Worm (Caenorhabditis elegans) whole organism, L1 larva: ENCODE data around the gene K07C11.10.

Experiments
- C16A3.4 ChIP-seq: fragments of 150-350 bp; optimal IDR thresholded peaks from 2 replicates; lab custom pipeline; 2014; ENCODE audit warnings: missing biosample characterization, missing genetic modification characterization
- Y116A8C.19 ChIP-seq: sonication (generic microtip); optimal IDR thresholded peaks from 2 replicates; lab custom pipeline; 2016; ENCODE audit warnings: missing compliant biosample characterization, missing genetic modification characterization, borderline replicate concordance
- alr-1 ChIP-seq: fragments of 200-800 bp; sonication (Bioruptor generic); optimal IDR thresholded peaks from 2 replicates; lab custom pipeline; 2018; ENCODE audit warnings: borderline replicate concordance, mild to moderate bottlenecking, missing genetic modification characterization, missing compliant biosample characterization
- aly-2 ChIP-seq: fragments of 150-350 bp; optimal IDR thresholded peaks from 2 replicates; lab custom pipeline; 2014; ENCODE audit warnings: missing biosample characterization, missing genetic modification characterization
- ceh-90 ChIP-seq: sonication (generic microtip); optimal IDR thresholded peaks from 2 replicates; lab custom pipeline; 2016; ENCODE audit warnings: missing genetic modification characterization, missing compliant biosample characterization
- dpl-1 ChIP-seq, 3 experiments: fragments of 150-350 bp in 2 of 3; sonication (generic microtip) in 1 of 3; optimal IDR thresholded peaks; 2 replicates each; lab custom pipeline; 2014 to 2017; ENCODE audit warnings: missing biosample characterization in 3 of 3, missing genetic modification characterization in 3 of 3, missing genetic modification reagents in 3 of 3
- dsc-1 ChIP-seq: sonication (generic microtip); optimal IDR thresholded peaks from 2 replicates; lab custom pipeline; 2016; ENCODE audit warnings: mild to moderate bottlenecking, missing genetic modification characterization, missing compliant biosample characterization
- efl-1 ChIP-seq, 4 experiments: fragments of 150-350 bp; optimal IDR thresholded peaks in 3 of 4; peaks in 1 of 4; 1 replicate in 1 of 4; 2 replicates in 3 of 4; lab custom pipeline; 2014; ENCODE audit warnings: missing biosample characterization in 2 of 4, missing genetic modification characterization in 2 of 4, missing genetic modification reagents in 2 of 4
- egl-27 ChIP-seq, 2 experiments: fragments of 150-350 bp in 1 of 2; sonication (generic microtip); optimal IDR thresholded peaks; 3 replicates each; lab custom pipeline; 2017 to 2018; ENCODE audit warnings: missing biosample characterization in 2 of 2, missing genetic modification characterization in 2 of 2, missing genetic modification reagents in 2 of 2
- elt-2 ChIP-seq: sonication (generic microtip); optimal IDR thresholded peaks from 2 replicates; lab custom pipeline; 2016; ENCODE audit warnings: missing genetic modification characterization, mild to moderate bottlenecking, inconsistent platforms, missing compliant biosample characterization, missing genetic modification reagents
- fkh-10 ChIP-seq: sonication (generic microtip); optimal IDR thresholded peaks from 2 replicates; lab custom pipeline; 2017; ENCODE audit warnings: missing biosample characterization, missing genetic modification reagents, missing genetic modification characterization
- fkh-4 ChIP-seq: sonication (generic microtip); optimal IDR thresholded peaks from 2 replicates; lab custom pipeline; 2016; ENCODE audit warnings: missing compliant biosample characterization, missing genetic modification characterization, borderline replicate concordance
- fkh-8 ChIP-seq: sonication (generic microtip); optimal IDR thresholded peaks from 2 replicates; lab custom pipeline; 2016; ENCODE audit warnings: mild to moderate bottlenecking, missing genetic modification characterization, missing compliant biosample characterization
- hlh-17 ChIP-seq: fragments of 200-800 bp; sonication (Bioruptor generic); optimal IDR thresholded peaks from 2 replicates; lab custom pipeline; 2018; ENCODE audit warnings: missing genetic modification characterization, mild to moderate bottlenecking, missing compliant biosample characterization, moderate library complexity, borderline replicate concordance
- hlh-4 ChIP-seq: sonication (generic microtip); optimal IDR thresholded peaks from 2 replicates; lab custom pipeline; 2016; ENCODE audit warnings: mild to moderate bottlenecking, missing genetic modification characterization, missing compliant biosample characterization
- lin-35 ChIP-seq, 2 experiments: fragments of 150-350 bp; optimal IDR thresholded peaks; 2 replicates each; lab custom pipeline; 2014; ENCODE audit warnings: missing biosample characterization in 2 of 2, missing genetic modification characterization in 2 of 2, missing genetic modification reagents in 2 of 2
- lin-39 ChIP-seq: fragments of 150-350 bp; optimal IDR thresholded peaks from 2 replicates; lab custom pipeline; 2014; ENCODE audit warnings: missing biosample characterization, missing genetic modification reagents, missing genetic modification characterization
- lsy-2 ChIP-seq, 2 experiments: fragments of 150-350 bp; optimal IDR thresholded peaks; 2 replicates each; lab custom pipeline; 2014; ENCODE audit warnings: missing biosample characterization in 2 of 2, missing genetic modification characterization in 2 of 2
- mep-1 ChIP-seq: fragments of 150-350 bp; optimal IDR thresholded peaks from 2 replicates; lab custom pipeline; 2014; ENCODE audit warnings: missing biosample characterization, missing genetic modification characterization
- nhr-20 ChIP-seq: sonication (generic microtip); optimal IDR thresholded peaks from 2 replicates; lab custom pipeline; 2016; ENCODE audit warnings: mild to moderate bottlenecking, missing genetic modification characterization, missing compliant biosample characterization
- nhr-47 ChIP-seq: sonication (generic microtip); optimal IDR thresholded peaks from 2 replicates; lab custom pipeline; 2016; ENCODE audit warnings: mild to moderate bottlenecking, missing genetic modification characterization, moderate library complexity, missing compliant biosample characterization
- nhr-71 ChIP-seq: sonication (generic microtip); optimal IDR thresholded peaks from 2 replicates; lab custom pipeline; 2016; ENCODE audit warnings: mild to moderate bottlenecking, missing genetic modification characterization, moderate library complexity, missing compliant biosample characterization
- nhr-76 ChIP-seq: sonication (generic microtip); optimal IDR thresholded peaks from 2 replicates; lab custom pipeline; 2017; ENCODE audit warnings: missing biosample characterization, missing genetic modification characterization
- nhr-77 ChIP-seq: fragments of 150-350 bp; optimal IDR thresholded peaks from 2 replicates; lab custom pipeline; 2014; ENCODE audit warnings: missing biosample characterization, missing genetic modification characterization
- nhr-84 ChIP-seq: sonication (generic microtip); optimal IDR thresholded peaks from 2 replicates; lab custom pipeline; 2017; ENCODE audit warnings: missing biosample characterization, missing genetic modification characterization
- nhr-85 ChIP-seq: sonication (generic microtip); peaks from one replicate; lab custom pipeline; 2016; ENCODE audit warnings: missing genetic modification characterization, inconsistent platforms, missing compliant biosample characterization
- nhr-90 ChIP-seq: sonication (generic microtip); optimal IDR thresholded peaks from 2 replicates; lab custom pipeline; 2016; ENCODE audit warnings: mild to moderate bottlenecking, missing genetic modification characterization, missing compliant biosample characterization; ENCODE audit not compliant: poor library complexity
- pqm-1 ChIP-seq: sonication (generic microtip); optimal IDR thresholded peaks from 3 replicates; lab custom pipeline; 2017; ENCODE audit warnings: missing biosample characterization, missing genetic modification characterization
- rnt-1 ChIP-seq: sonication (generic microtip); optimal IDR thresholded peaks from 2 replicates; lab custom pipeline; 2016; ENCODE audit warnings: mild to moderate bottlenecking, missing genetic modification characterization, moderate library complexity, missing compliant biosample characterization
- snu-23 ChIP-seq: sonication (generic microtip); optimal IDR thresholded peaks from 2 replicates; lab custom pipeline; 2016; ENCODE audit warnings: missing genetic modification characterization, missing compliant biosample characterization
- sptf-1 ChIP-seq: fragments of 150-350 bp; optimal IDR thresholded peaks from 2 replicates; lab custom pipeline; 2014; ENCODE audit warnings: missing biosample characterization, missing genetic modification characterization
- sup-37 ChIP-seq: fragments of 200-800 bp; sonication (Bioruptor generic); optimal IDR thresholded peaks from 2 replicates; lab custom pipeline; 2018; ENCODE audit warnings: mild to moderate bottlenecking, missing genetic modification characterization, missing compliant biosample characterization
- swsn-7 ChIP-seq: sonication (generic microtip); optimal IDR thresholded peaks from 2 replicates; lab custom pipeline; 2016; ENCODE audit warnings: missing genetic modification characterization, missing compliant biosample characterization
- tlp-1 ChIP-seq: fragments of 150-350 bp; optimal IDR thresholded peaks from 2 replicates; lab custom pipeline; 2014; ENCODE audit warnings: missing biosample characterization, missing genetic modification characterization
- unc-130 ChIP-seq: fragments of 150-350 bp; optimal IDR thresholded peaks from 2 replicates; lab custom pipeline; 2017; ENCODE audit warnings: missing biosample characterization, missing genetic modification characterization, inconsistent platforms
- unc-30 ChIP-seq: sonication (generic microtip); optimal IDR thresholded peaks from 2 replicates; lab custom pipeline; 2017; ENCODE audit warnings: missing biosample characterization, missing genetic modification characterization
- vab-15 ChIP-seq: sonication (generic microtip); optimal IDR thresholded peaks from 2 replicates; lab custom pipeline; 2017; ENCODE audit warnings: missing genotype, mild to moderate bottlenecking, missing genetic modification characterization, missing compliant biosample characterization
- ztf-11 ChIP-seq, 2 experiments: sonication (generic microtip); optimal IDR thresholded peaks; 2 replicates each; lab custom pipeline; 2016 to 2017; ENCODE audit warnings: missing genetic modification characterization in 2 of 2, missing biosample characterization in 1 of 2, missing compliant biosample characterization in 1 of 2

K07C11.10 gene

DNA sequence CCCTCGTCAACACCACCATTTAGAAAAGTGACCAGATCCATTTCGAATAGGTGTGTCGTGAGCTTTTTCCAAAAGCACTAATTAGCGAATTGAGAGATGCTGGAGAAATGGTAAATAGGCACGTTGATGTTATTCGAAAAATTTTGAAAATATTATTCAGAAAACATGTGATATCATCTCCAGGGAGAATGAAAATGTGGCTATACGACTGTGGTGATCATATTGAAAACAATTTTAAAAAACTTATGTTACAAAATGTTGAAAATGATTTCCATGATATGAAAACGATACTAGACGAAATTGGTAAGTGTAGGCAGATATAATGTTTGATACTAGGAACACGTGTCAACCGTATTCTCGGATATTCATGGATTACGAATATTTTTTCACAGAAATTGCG, at the start of gene K07C11.10:
TSS of gene K07C11.10 (minus strand) at position 101 of the 400 bp plus-strand sequence.
- TF ChIP-seq fkh-8 (peak; percentile 43), fkh-4 (tag; lab: Kevin White, UChicago) (no peak)

DNA sequence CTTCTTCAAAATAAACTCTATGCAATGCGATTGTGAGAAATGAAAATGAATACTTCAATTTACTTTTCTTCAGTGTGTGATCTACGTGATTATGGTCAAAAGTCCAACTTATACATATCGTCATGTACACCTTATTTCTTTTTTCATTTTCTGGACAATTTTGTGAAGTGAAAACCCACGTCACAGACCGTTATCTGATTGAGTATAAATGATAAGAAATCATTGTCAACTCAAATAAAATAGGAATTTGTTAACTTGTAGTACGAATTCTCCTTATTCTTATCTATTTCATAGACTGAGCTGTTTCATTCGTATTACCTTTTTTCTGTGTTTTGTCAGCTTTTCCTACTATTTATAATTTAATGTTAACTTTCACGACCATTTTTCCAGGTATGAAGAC, 45.3 kb upstream of the K07C11.10 start, which contains the start of gene asp-5:
TSS of gene asp-5 (plus strand) at position 391 of the 400 bp plus-strand sequence.
- TF ChIP-seq elt-2 (tag; lab: Kevin White, UChicago): peak; percentile 76
- no peak for TF ChIP-seq swsn-7 (tag; lab: Kevin White, UChicago)
- no peak for TF ChIP-seq nhr-85 (tag; lab: Kevin White, UChicago)
- no peak for TF ChIP-seq alr-1 (tag; lab: Kevin White, UChicago)
- TF ChIP-seq lin-35 (GFP tag; optimal IDR thresholded peaks at IDR 0.05; lab: Kevin White, UChicago): peak in 1 of 2 experiments; percentile 11
- TF ChIP-seq ztf-11 (tag; optimal IDR thresholded peaks at IDR 0.05; lab: Kevin White, UChicago): no peak
- TF ChIP-seq mep-1 (tag; lab: Kevin White, UChicago): no peak
- TF ChIP-seq, all 84 proteins: peak for 2

DNA sequence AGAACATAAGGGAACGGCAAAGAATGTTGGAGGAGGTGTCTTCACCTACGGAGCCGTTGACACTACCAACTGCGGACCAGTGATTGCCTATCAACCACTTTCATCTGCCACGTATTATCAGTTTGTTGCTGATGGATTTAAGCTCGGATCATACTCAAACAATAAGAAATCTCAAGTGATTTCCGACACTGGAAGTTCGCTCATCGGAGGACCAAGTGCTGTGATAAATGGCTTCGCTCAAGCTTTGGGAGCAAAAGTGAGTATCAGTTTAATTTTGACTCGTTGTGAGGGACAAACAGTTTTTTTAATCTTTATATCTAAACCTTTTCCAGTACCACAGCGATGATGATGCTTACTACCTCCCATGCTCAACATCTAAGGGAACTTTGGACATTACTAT, 44.7 kb upstream of the K07C11.10 start:
- no peak for TF ChIP-seq hlh-4 (tag; lab: Kevin White, UChicago)
- TF ChIP-seq egl-27 (tag; optimal IDR thresholded peaks at IDR 0.05; lab: Kevin White, UChicago): no peak
- no peak for TF ChIP-seq nhr-76 (tag; lab: Kevin White, UChicago)
- TF ChIP-seq nhr-47 (tag; lab: Kevin White, UChicago): no peak
- no peak for TF ChIP-seq nhr-77 (tag; lab: Kevin White, UChicago)
- TF ChIP-seq fkh-10 (GFP tag; lab: Kevin White, UChicago): no peak
- TF ChIP-seq C16A3.4 (tag; lab: Kevin White, UChicago): no peak
- no peak for TF ChIP-seq alr-1 (tag; lab: Kevin White, UChicago)
- TF ChIP-seq ceh-90: no peak
- no peak for TF ChIP-seq vab-15 (tag; lab: Kevin White, UChicago)
- no peak for TF ChIP-seq sptf-1 (tag; lab: Kevin White, UChicago)

DNA sequence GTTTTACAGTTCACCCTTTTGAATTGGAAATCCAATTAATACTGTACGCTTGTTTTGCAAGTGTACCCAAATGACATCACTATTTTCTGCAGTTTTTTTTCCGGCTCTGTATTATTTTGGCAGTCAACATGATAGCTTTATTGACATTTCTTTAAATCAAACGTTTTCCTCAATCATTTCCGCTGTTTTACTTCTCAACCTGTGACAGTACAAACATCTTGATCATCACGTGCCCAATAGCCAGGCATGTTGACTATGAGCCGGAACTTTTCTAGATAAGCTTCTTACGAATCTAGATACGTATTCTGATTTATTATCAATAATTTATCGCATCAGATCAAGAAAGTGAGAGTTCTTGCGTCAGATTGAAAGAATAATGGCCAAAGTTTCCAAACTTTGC, 43.2 kb upstream of the K07C11.10 start:
- TF ChIP-seq nhr-85 (tag; lab: Kevin White, UChicago) (no peak), fkh-4 (tag; lab: Kevin White, UChicago) (no peak), Y116A8C.19 (no peak), lin-39 (tag; lab: Kevin White, UChicago) (no peak), elt-2 (tag; lab: Kevin White, UChicago) (peak; percentile 97), unc-30 (tag; lab: Kevin White, UChicago) (no peak), nhr-20 (peak; percentile 23), nhr-71 (tag; lab: Kevin White, UChicago) (peak; percentile 13), pqm-1 (tag; lab: Kevin White, UChicago) (no peak), nhr-90 (peak; percentile 12), lin-35 (GFP tag; optimal IDR thresholded peaks at IDR 0.05; lab: Kevin White, UChicago) (peak in 1 of 2 experiments; percentile 6)

DNA sequence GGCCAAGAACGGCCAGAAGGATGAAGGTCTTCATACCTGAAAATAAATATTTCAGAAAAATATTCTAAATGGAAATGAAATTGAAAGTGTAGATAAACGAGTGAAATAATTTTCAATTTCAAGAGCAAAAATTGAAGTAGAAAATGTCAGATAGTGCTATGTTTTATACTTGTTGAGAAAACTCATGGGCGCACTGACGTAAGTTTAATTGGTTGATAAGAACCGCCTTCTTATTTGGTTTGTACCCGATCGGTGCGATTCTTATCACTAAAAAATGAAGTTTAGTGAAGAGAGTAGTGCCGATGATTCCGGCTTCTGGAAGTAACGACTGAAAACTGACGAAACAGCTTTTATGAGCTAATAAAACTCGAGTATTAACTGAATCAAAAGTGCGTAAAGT, 42.2 kb upstream of the K07C11.10 start, which contains the start of the genes asp-6 and asp-12:
TSS of gene asp-6 (minus strand) at position 36 of the 400 bp plus-strand sequence.
TSS of gene asp-12 (plus strand) at position 309 of the 400 bp plus-strand sequence.
- TF ChIP-seq hlh-4 (tag; lab: Kevin White, UChicago) (no peak), elt-2 (tag; lab: Kevin White, UChicago) (peak; percentile 86), dsc-1 (tag; lab: Kevin White, UChicago) (no peak), efl-1 (optimal IDR thresholded peaks at IDR 0.05; lab: Kevin White, UChicago) (no peak), efl-1 (GFP tag; optimal IDR thresholded peaks at IDR 0.05 in 1 of 2; lab: Kevin White, UChicago) (peak in 1 of 2 experiments; percentile 74), lin-35 (GFP tag; optimal IDR thresholded peaks at IDR 0.05; lab: Kevin White, UChicago) (peak in 1 of 2 experiments; percentile 8), unc-130 (tag; lab: Kevin White, UChicago) (no peak)
- TF ChIP-seq, all 84 proteins: peak for 3

DNA sequence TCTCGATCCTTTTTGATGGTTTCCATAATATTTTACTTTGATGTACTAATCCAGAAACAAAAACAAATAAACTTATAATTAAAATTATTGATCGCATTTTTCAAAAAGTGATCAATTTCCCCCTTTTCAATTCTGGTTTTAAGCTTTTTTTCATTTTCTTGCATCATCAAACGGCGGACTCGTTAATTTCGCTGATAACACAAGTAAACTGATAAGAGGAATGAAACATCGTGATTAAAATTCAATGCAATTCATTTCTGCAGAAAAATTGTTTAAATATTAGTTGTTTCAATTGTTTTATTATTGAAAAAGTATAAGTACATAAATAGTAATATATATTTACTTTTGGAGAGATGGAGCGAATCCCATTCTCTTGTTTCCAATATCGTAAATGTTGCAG, 40.6 kb upstream of the K07C11.10 start:
- no peak for TF ChIP-seq nhr-77 (tag; lab: Kevin White, UChicago)
- TF ChIP-seq nhr-90: no peak
- no peak for TF ChIP-seq nhr-84 (tag; lab: Kevin White, UChicago)
- peak; percentile 95 for TF ChIP-seq elt-2 (tag; lab: Kevin White, UChicago)
- TF ChIP-seq alr-1 (tag; lab: Kevin White, UChicago): no peak
- no peak for TF ChIP-seq lsy-2 (tag; optimal IDR thresholded peaks at IDR 0.05; lab: Kevin White, UChicago)
- TF ChIP-seq aly-2 (tag; lab: Kevin White, UChicago): peak; percentile 64
- no peak for TF ChIP-seq hlh-17 (GFP tag; lab: Kevin White, UChicago)
- peak; percentile 87 for TF ChIP-seq tlp-1 (tag; lab: Kevin White, UChicago)
- TF ChIP-seq dsc-1 (tag; lab: Kevin White, UChicago): no peak
- TF ChIP-seq nhr-47 (tag; lab: Kevin White, UChicago): no peak
- no peak for TF ChIP-seq snu-23 (GFP tag; lab: Kevin White, UChicago)
- TF ChIP-seq sup-37 (GFP tag; lab: Kevin White, UChicago): no peak
- TF ChIP-seq rnt-1 (tag; lab: Kevin White, UChicago): no peak
- TF ChIP-seq nhr-76 (tag; lab: Kevin White, UChicago): no peak
- no peak for TF ChIP-seq hlh-4 (tag; lab: Kevin White, UChicago)
- no peak for TF ChIP-seq dpl-1 (GFP tag; optimal IDR thresholded peaks at IDR 0.05; lab: Kevin White, UChicago)
- TF ChIP-seq nhr-20: no peak
